Worm (Caenorhabditis elegans): Measurements from ENCODE around the gene flh-1.
"Not testable (repeated sequence)": the region's sequence is repeated elsewhere in the genome, so short reads cannot be mapped to it uniquely, and the experiment has no call there.

- TF ChIP-seq sptf-2 (GFP tag; optimal IDR thresholded peaks at IDR 0.05); unc-130 (GFP tag; optimal IDR thresholded peaks at IDR 0.05); let-607 (tag; optimal IDR thresholded peaks at IDR 0.05); K12H6.12 (tag; optimal IDR thresholded peaks at IDR 0.05); tbx-9 (tag; optimal IDR thresholded peaks at IDR 0.05; ENCODE audit: borderline replicate concordance); madf-8 (GFP tag; conservative IDR thresholded peaks at IDR 0.05); mes-4 (tag; optimal IDR thresholded peaks at IDR 0.05); dpl-1 (GFP tag; optimal IDR thresholded peaks at IDR 0.05); F39B2.1 (GFP tag; IDR thresholded peaks at IDR 0.05): not testable (repeated sequence)
Measured at ce11 chrIV:9293825-9294224, 29.8 kb upstream of the flh-1 start, which contains the start of gene nhr-264.
